Fruit fly (Drosophila melanogaster) whole organism, prepupa: Measurements from ENCODE around the gene Pi4KIIIalpha.

ENCODE experiments used
- CG16779 ChIP-seq: fragments of 200-800 bp; sonication (Bioruptor generic); optimal IDR thresholded peaks from 3 replicates; lab custom pipeline; 2017; ENCODE audit warnings: missing biosample characterization, mild to moderate bottlenecking, missing genetic modification characterization
- CG8632 ChIP-seq: fragments of 200-800 bp; sonication (Bioruptor generic); optimal IDR thresholded peaks from 3 replicates; lab custom pipeline; 2016; ENCODE audit warnings: missing biosample characterization, missing genetic modification characterization
- Eip93F ChIP-seq: fragments of 200-800 bp; sonication (Bioruptor generic); optimal IDR thresholded peaks from 2 replicates; lab custom pipeline; 2016; ENCODE audit warnings: missing biosample characterization, mild to moderate bottlenecking, missing genetic modification characterization

- TF ChIP-seq CG16779 (tag; lab: Kevin White, UChicago) (no peak), Eip93F (GFP tag; lab: Kevin White, UChicago) (no peak), CG8632 (GFP tag; lab: Kevin White, UChicago) (no peak)
Measured at dm6 chrX:2635075-2635643, 10.6 kb downstream of the Pi4KIIIalpha start.
